Fruit fly (Drosophila melanogaster) whole organism, adult: Measurements from ENCODE around the gene CG5883.

ENCODE experiments used
- CG33017 ChIP-seq: fragments of 200-800 bp; sonication (Bioruptor generic); optimal IDR thresholded peaks from 2 replicates; lab custom pipeline; 2018; ENCODE audit warnings: missing biosample characterization, mild to moderate bottlenecking, missing genetic modification characterization, moderate library complexity
- CG5204 ChIP-seq: fragments of 200-800 bp; sonication (Bioruptor generic); optimal IDR thresholded peaks from 2 replicates; lab custom pipeline; 2016; ENCODE audit warnings: missing biosample characterization, missing genetic modification characterization
- CG7045 ChIP-seq: fragments of 200-800 bp; sonication (Bioruptor generic); optimal IDR thresholded peaks from 2 replicates; lab custom pipeline; 2017; ENCODE audit warnings: missing biosample characterization, mild to moderate bottlenecking, missing genetic modification characterization
- Clk ChIP-seq: fragments of 200-800 bp; sonication (Bioruptor generic); optimal IDR thresholded peaks from 2 replicates; lab custom pipeline; 2017; ENCODE audit warnings: missing biosample characterization, missing genetic modification characterization
- Hr96 ChIP-seq: fragments of 200-800 bp; sonication (Bioruptor generic); optimal IDR thresholded peaks from 2 replicates; lab custom pipeline; 2016; ENCODE audit warnings: missing biosample characterization, missing genetic modification characterization
- bab1 ChIP-seq: fragments of 200-800 bp; sonication (Bioruptor generic); optimal IDR thresholded peaks from 3 replicates; lab custom pipeline; 2019; ENCODE audit warnings: missing biosample characterization, mild to moderate bottlenecking, missing genetic modification characterization, moderate library complexity
- cnc ChIP-seq, 2 experiments: fragments of >200 bp; optimal IDR thresholded peaks; 2 replicates each; lab custom pipeline; 2017

- no peak for TF ChIP-seq cnc (optimal IDR thresholded peaks at IDR 0.05; lab: Kevin White, UChicago)
- no peak for TF ChIP-seq CG5204
- no peak for TF ChIP-seq Hr96 (GFP tag; lab: Kevin White, UChicago)
- TF ChIP-seq CG7045, result no peak
- no peak for TF ChIP-seq Clk
- no peak for TF ChIP-seq bab1 (GFP tag; lab: Kevin White, UChicago)
- no peak for TF ChIP-seq CG33017
Observed at dm6 chr3L:11941612-11942011, 3.0 kb downstream of the CG5883 start, which contains the start of gene Rpt4R.
